Fruit fly (Drosophila melanogaster) whole organism, adult: ENCODE data around the gene Tfb5.

Source experiments
- CG11617 ChIP-seq: fragments of 200-800 bp; sonication (Bioruptor generic); optimal IDR thresholded peaks from 2 replicates; lab custom pipeline; 2017; ENCODE audit warnings: mild to moderate bottlenecking, missing biosample characterization, missing genetic modification reagents, missing genetic modification characterization
- CG12768 ChIP-seq: fragments of 200-800 bp; sonication (Bioruptor generic); optimal IDR thresholded peaks from 2 replicates; lab custom pipeline; 2017; ENCODE audit warnings: missing biosample characterization, missing genetic modification characterization, mild to moderate bottlenecking, moderate library complexity, missing genetic modification reagents
- CG14711 ChIP-seq: fragments of 200-800 bp; sonication (Bioruptor generic); optimal IDR thresholded peaks from 2 replicates; lab custom pipeline; 2018; ENCODE audit warnings: missing biosample characterization, mild to moderate bottlenecking, missing genetic modification characterization, moderate library complexity
- Clk ChIP-seq: fragments of 200-800 bp; sonication (Bioruptor generic); optimal IDR thresholded peaks from 2 replicates; lab custom pipeline; 2017; ENCODE audit warnings: missing biosample characterization, missing genetic modification characterization
- Hr96 ChIP-seq: fragments of 200-800 bp; sonication (Bioruptor generic); optimal IDR thresholded peaks from 2 replicates; lab custom pipeline; 2016; ENCODE audit warnings: missing biosample characterization, missing genetic modification characterization
- Mnt ChIP-seq: fragments of 200-800 bp; sonication (Bioruptor generic); optimal IDR thresholded peaks from 2 replicates; lab custom pipeline; 2016; ENCODE audit warnings: missing biosample characterization, mild to moderate bottlenecking, missing genetic modification characterization
- cic ChIP-seq: fragments of 200-800 bp; sonication (Bioruptor generic); optimal IDR thresholded peaks from 2 replicates; lab custom pipeline; 2017; ENCODE audit warnings: missing biosample characterization, mild to moderate bottlenecking, missing genetic modification characterization, moderate library complexity
- kay ChIP-seq: fragments of 200-800 bp; sonication (Bioruptor generic); peaks from one replicate; lab custom pipeline; 2016; ENCODE audit warnings: missing biosample characterization, missing genetic modification characterization, borderline replicate concordance
- ovo ChIP-seq: fragments of 200-800 bp; sonication (Bioruptor generic); optimal IDR thresholded peaks from 2 replicates; lab custom pipeline; 2016; ENCODE audit warnings: missing biosample characterization, missing genetic modification characterization
- tj ChIP-seq: fragments of 200-800 bp; sonication (Bioruptor generic); optimal IDR thresholded peaks from 3 replicates; lab custom pipeline; 2017; ENCODE audit warnings: missing biosample characterization, mild to moderate bottlenecking, missing genetic modification characterization, moderate library complexity
- toe ChIP-seq: fragments of 200-800 bp; sonication (Bioruptor generic); optimal IDR thresholded peaks from 2 replicates; lab custom pipeline; 2016; ENCODE audit warnings: missing biosample characterization, missing genetic modification characterization

dm6 chr2L:5031886-5032285 lies 21.3 kb upstream of the Tfb5 start:
- no peak for TF ChIP-seq Mnt (GFP tag; lab: Kevin White, UChicago)
- no peak for TF ChIP-seq CG11617
- TF ChIP-seq CG12768 = no peak
- no peak for TF ChIP-seq CG14711
- no peak for TF ChIP-seq toe (GFP tag; lab: Kevin White, UChicago)
- no peak for TF ChIP-seq tj (GFP tag; lab: Kevin White, UChicago)
- no peak for TF ChIP-seq cic (GFP tag; lab: Kevin White, UChicago)
- no peak for TF ChIP-seq Hr96 (GFP tag; lab: Kevin White, UChicago)
- no peak for TF ChIP-seq kay (GFP tag; lab: Kevin White, UChicago)
- TF ChIP-seq Clk (GFP tag; lab: Kevin White, UChicago) = no peak
- TF ChIP-seq ovo (GFP tag; lab: Kevin White, UChicago) = no peak
